Fruit fly (Drosophila melanogaster): Measurements from ENCODE around the gene mkg-p.

- TF ChIP-seq h (optimal IDR thresholded peaks at IDR 0.05) (no peak), psq (optimal IDR thresholded peaks at IDR 0.05) (no peak), insv (optimal IDR thresholded peaks at IDR 0.05) (no peak), Sin3A (optimal IDR thresholded peaks at IDR 0.05) (no peak), ttk (optimal IDR thresholded peaks at IDR 0.05) (no peak)
Observed at dm6 chr3L:8385055-8385454, 20.0 kb downstream of the mkg-p start.

All from Kc167 (cell line).